Worm (Caenorhabditis elegans): Measurements from ENCODE around the gene C09E9.1.

DNA sequence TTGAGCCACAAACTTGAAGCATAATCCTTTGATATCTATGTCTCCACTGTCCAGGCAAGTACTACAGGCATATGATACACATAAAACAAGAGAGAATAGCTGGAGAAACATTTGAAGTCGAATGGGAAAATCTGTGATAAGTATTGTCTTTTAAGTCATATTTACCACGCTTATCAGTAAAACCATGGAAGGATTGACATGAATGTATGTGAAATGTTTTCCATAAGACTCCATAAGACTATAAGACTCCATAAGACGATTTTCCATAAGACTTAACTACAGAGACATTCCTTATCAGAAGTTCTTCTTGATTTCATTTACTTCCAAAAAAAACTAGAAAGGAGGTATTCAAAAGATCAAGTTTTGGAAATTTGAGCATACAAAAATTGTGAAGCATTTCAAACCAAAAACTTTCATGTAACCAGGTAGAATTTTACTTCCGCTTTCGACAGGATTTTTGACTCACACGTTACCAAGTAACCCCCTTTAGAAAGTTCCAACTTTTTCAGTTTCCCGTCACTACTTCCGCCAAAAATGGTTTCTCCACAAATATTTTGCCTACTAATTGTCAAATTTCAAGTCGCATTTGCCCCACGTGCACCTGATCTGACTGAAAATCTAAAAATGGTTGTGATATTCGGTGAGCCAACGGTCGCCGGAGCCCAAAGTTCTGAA is 27.8 kb upstream of the C09E9.1 start, which contains the start of the genes clec-165 and F38A1.11:
- no peak for TF ChIP-seq mec-3 (tag; optimal IDR thresholded peaks at IDR 0.05; ENCODE audit: borderline replicate concordance)
- no peak for TF ChIP-seq hlh-30 (tag; optimal IDR thresholded peaks at IDR 0.05; ENCODE audit: insufficient read depth)
- TF ChIP-seq rnt-1 (tag; optimal IDR thresholded peaks at IDR 0.05), result no peak
- TF ChIP-seq pha-4 (tag; optimal IDR thresholded peaks at IDR 0.05), result no peak
- no peak for TF ChIP-seq eyg-1 (tag; optimal IDR thresholded peaks at IDR 0.05)
- no peak for TF ChIP-seq tbx-2 (tag; optimal IDR thresholded peaks at IDR 0.05)
